Worm (Caenorhabditis elegans) whole organism, young adult: Measurements from ENCODE around the gene W01A11.7.
A peak's percentile ranks its signal among the peaks of the same experiment; 100 is the strongest.

Experiments used
- B0261.1 ChIP-seq: sonication (generic microtip); optimal IDR thresholded peaks from 2 replicates; lab custom pipeline; 2016; ENCODE audit warnings: mild to moderate bottlenecking, missing genetic modification characterization, moderate library complexity, missing compliant biosample characterization
- C06A6.2 ChIP-seq: fragments of 200-800 bp; sonication (Bioruptor generic); conservative IDR thresholded peaks from 2 replicates; pipeline ENCODE4 v1.3.6; 2022; ENCODE audit warnings: missing genetic modification characterization, missing compliant biosample characterization
- F23B12.7 ChIP-seq: sonication (generic microtip); optimal IDR thresholded peaks from 2 replicates; lab custom pipeline; 2017; ENCODE audit warnings: missing genetic modification characterization, mild to moderate bottlenecking, missing compliant biosample characterization, antibody characterized with exemption, moderate library complexity; ENCODE audit not compliant: insufficient read depth
- F39B2.1 ChIP-seq: fragments of 200-800 bp; sonication (Bioruptor generic); IDR thresholded peaks from 2 replicates; pipeline ENCODE4 v1.3.6; 2022; ENCODE audit warnings: missing genetic modification reagents, missing genetic modification characterization, missing compliant biosample characterization
- F55B11.4 ChIP-seq: sonication (generic microtip); optimal IDR thresholded peaks from 2 replicates; lab custom pipeline; 2016; ENCODE audit warnings: missing compliant biosample characterization, missing genetic modification characterization, borderline replicate concordance; ENCODE audit not compliant: insufficient read depth
- F57C9.4 ChIP-seq: sonication (generic microtip); optimal IDR thresholded peaks from 2 replicates; lab custom pipeline; 2017; ENCODE audit warnings: mild to moderate bottlenecking, missing genetic modification characterization, missing compliant biosample characterization
- T07F8.4 ChIP-seq: sonication (generic microtip); optimal IDR thresholded peaks from 2 replicates; lab custom pipeline; 2016; ENCODE audit warnings: mild to moderate bottlenecking, missing genetic modification characterization, moderate library complexity, missing compliant biosample characterization
- Y53F4B.3 ChIP-seq: fragments of 200-800 bp; sonication (Bioruptor generic); IDR thresholded peaks from 2 replicates; pipeline ENCODE4 v1.3.6; 2022; ENCODE audit warnings: missing genetic modification reagents, missing genetic modification characterization, missing compliant biosample characterization
- Y79H2A.3 ChIP-seq: fragments of 200-800 bp; sonication (Bioruptor generic); conservative IDR thresholded peaks from 2 replicates; pipeline ENCODE4 v1.3.6; 2022; ENCODE audit warnings: missing genetic modification reagents, missing genetic modification characterization, missing compliant biosample characterization
- ZK185.1 ChIP-seq: sonication (generic microtip); optimal IDR thresholded peaks from 2 replicates; lab custom pipeline; 2016; ENCODE audit warnings: mild to moderate bottlenecking, missing genetic modification characterization, missing compliant biosample characterization; ENCODE audit not compliant: poor library complexity, severe bottlenecking
- ama-1 ChIP-seq, 3 experiments: fragments of 150-350 bp in 1 of 3; sonication (generic microtip) in 2 of 3; optimal IDR thresholded peaks; 2 replicates each; lab custom pipeline; 2014 to 2018; ENCODE audit warnings: missing biosample characterization in 2 of 3, missing genetic modification characterization in 2 of 3, missing genetic modification reagents in 2 of 3
- athp-1 ChIP-seq: sonication (generic microtip); optimal IDR thresholded peaks from 2 replicates; lab custom pipeline; 2017; ENCODE audit warnings: mild to moderate bottlenecking, missing genetic modification characterization, missing compliant biosample characterization
- attf-5 ChIP-seq: fragments of 200-800 bp; sonication (Bioruptor generic); optimal IDR thresholded peaks from 2 replicates; lab custom pipeline; 2018; ENCODE audit warnings: mild to moderate bottlenecking, missing genetic modification characterization, missing compliant biosample characterization
- bed-1 ChIP-seq: fragments of 200-800 bp; sonication (Bioruptor generic); IDR thresholded peaks from 2 replicates; pipeline ENCODE4 v1.3.6; 2022; ENCODE audit warnings: missing genetic modification reagents, missing genetic modification characterization, missing compliant biosample characterization
- cebp-1 ChIP-seq, 2 experiments: fragments of 200-800 bp in 1 of 2; sonication (Bioruptor generic) in 1 of 2; sonication (generic microtip) in 1 of 2; IDR thresholded peaks in 1 of 2; optimal IDR thresholded peaks in 1 of 2; 2 replicates each; pipeline versions ENCODE4 v1.3.6 to Lab custom; 2017 to 2022; ENCODE audit warnings: missing compliant biosample characterization in 2 of 2, missing genetic modification characterization in 2 of 2, mild to moderate bottlenecking in 1 of 2, missing genetic modification reagents in 1 of 2, moderate library complexity in 1 of 2
- ceh-58 ChIP-seq: fragments of 200-800 bp; sonication (Bioruptor generic); IDR thresholded peaks from 2 replicates; pipeline ENCODE4 v1.3.6; 2022; ENCODE audit warnings: missing genetic modification characterization, missing compliant biosample characterization
- die-1 ChIP-seq: sonication (generic microtip); optimal IDR thresholded peaks from 2 replicates; lab custom pipeline; 2016; ENCODE audit warnings: missing genotype, mild to moderate bottlenecking, missing genetic modification characterization, missing compliant biosample characterization
- dpl-1 ChIP-seq: fragments of 150-350 bp; optimal IDR thresholded peaks from 2 replicates; lab custom pipeline; 2014; ENCODE audit warnings: missing biosample characterization, missing genetic modification reagents, missing genetic modification characterization
- ets-4 ChIP-seq: fragments of 200-800 bp; sonication (Bioruptor generic); optimal IDR thresholded peaks from 2 replicates; lab custom pipeline; 2018; ENCODE audit warnings: mild to moderate bottlenecking, missing genetic modification characterization, missing compliant biosample characterization
- hlh-12 ChIP-seq: sonication (generic microtip); optimal IDR thresholded peaks from 2 replicates; lab custom pipeline; 2016; ENCODE audit warnings: missing genetic modification characterization, missing compliant biosample characterization
- let-607 ChIP-seq, 2 experiments: fragments of 200-800 bp in 1 of 2; sonication (Bioruptor generic) in 1 of 2; sonication (generic microtip) in 1 of 2; optimal IDR thresholded peaks; 2 replicates each; lab custom pipeline; 2016 to 2018; ENCODE audit warnings: mild to moderate bottlenecking in 2 of 2, missing compliant biosample characterization in 2 of 2, missing genetic modification characterization in 2 of 2, moderate library complexity in 2 of 2, missing genotype in 1 of 2
- lin-54 ChIP-seq: fragments of 200-800 bp; sonication (Bioruptor generic); optimal IDR thresholded peaks from 2 replicates; lab custom pipeline; 2018; ENCODE audit warnings: mild to moderate bottlenecking, missing genetic modification characterization, missing compliant biosample characterization
- lsy-27 ChIP-seq: sonication (generic microtip); optimal IDR thresholded peaks from 2 replicates; lab custom pipeline; 2017; ENCODE audit warnings: missing genetic modification characterization, mild to moderate bottlenecking, missing compliant biosample characterization, antibody characterized with exemption, missing genotype, borderline replicate concordance; ENCODE audit not compliant: insufficient read depth
- mes-4 ChIP-seq: sonication (generic microtip); optimal IDR thresholded peaks from 2 replicates; lab custom pipeline; 2016; ENCODE audit warnings: missing genotype, missing genetic modification characterization, missing compliant biosample characterization
- nhr-120 ChIP-seq: fragments of 200-800 bp; sonication (Bioruptor generic); IDR thresholded peaks from 2 replicates; pipeline ENCODE4 v1.3.6; 2022; ENCODE audit warnings: missing genetic modification characterization, missing compliant biosample characterization
- snpc-3.4 ChIP-seq: sonication (generic microtip); optimal IDR thresholded peaks from 2 replicates; lab custom pipeline; 2017; ENCODE audit warnings: missing genetic modification characterization, mild to moderate bottlenecking, missing compliant biosample characterization, antibody characterized with exemption, moderate library complexity, missing genotype, missing genetic modification reagents
- somi-1 ChIP-seq: fragments of 200-800 bp; sonication (Bioruptor generic); optimal IDR thresholded peaks from 2 replicates; lab custom pipeline; 2018; ENCODE audit warnings: mild to moderate bottlenecking, missing genetic modification characterization, missing compliant biosample characterization
- tbp1 ChIP-seq: fragments of 200-800 bp; sonication (Bioruptor generic); optimal IDR thresholded peaks from 2 replicates; lab custom pipeline; 2018; ENCODE audit warnings: mild to moderate bottlenecking, missing genetic modification characterization, missing compliant biosample characterization
- tbx-9 ChIP-seq: sonication (generic microtip); optimal IDR thresholded peaks from 2 replicates; lab custom pipeline; 2016; ENCODE audit warnings: borderline replicate concordance, missing genetic modification characterization, inconsistent platforms, missing compliant biosample characterization
- unc-62 ChIP-seq: fragments of 150-350 bp; optimal IDR thresholded peaks from 2 replicates; lab custom pipeline; 2014; ENCODE audit warnings: missing biosample characterization, missing genetic modification reagents, missing genetic modification characterization
- ztf-18 ChIP-seq: sonication (generic microtip); optimal IDR thresholded peaks from 2 replicates; lab custom pipeline; 2016; ENCODE audit warnings: missing genotype, mild to moderate bottlenecking, missing genetic modification characterization, missing compliant biosample characterization
- ztf-6 ChIP-seq: fragments of 200-800 bp; sonication (Bioruptor generic); IDR thresholded peaks from 2 replicates; pipeline ENCODE4 v1.3.6; 2022; ENCODE audit warnings: missing genetic modification reagents, missing genetic modification characterization, missing compliant biosample characterization

The W01A11.7 gene

DNA sequence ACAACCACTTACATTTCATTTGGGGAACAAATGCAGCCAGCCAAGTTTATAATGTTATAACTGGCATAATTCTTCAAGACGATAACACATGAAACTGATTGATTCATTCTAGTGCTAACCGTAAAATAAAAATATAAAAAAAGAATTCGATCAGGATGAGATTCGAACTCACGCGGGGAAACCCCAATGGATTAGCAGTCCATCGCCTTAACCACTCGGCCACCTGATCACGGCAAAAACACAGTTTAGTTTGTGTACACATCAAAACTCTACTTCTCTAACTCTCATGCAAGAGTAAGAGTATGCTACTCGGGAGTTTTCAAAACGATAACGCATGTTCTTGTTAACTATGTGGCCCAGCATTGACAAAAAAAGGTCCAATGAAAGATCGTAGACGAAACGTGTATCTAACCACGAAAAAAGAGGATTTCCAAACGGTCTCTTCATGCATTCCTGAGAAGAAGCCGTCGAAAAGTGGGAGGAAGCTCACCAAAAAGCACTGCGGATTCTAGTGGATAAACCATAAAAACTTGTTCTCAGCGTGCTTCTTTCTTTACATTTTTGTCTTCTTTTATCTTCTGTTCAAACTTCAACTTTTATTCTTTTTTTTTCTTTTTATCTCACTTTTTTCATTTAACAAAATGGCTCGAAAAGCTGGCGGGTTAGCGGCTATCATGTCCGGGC, 46.7 kb upstream of the W01A11.7 start, which contains the start of gene twk-10 (continued):
- TF ChIP-seq ztf-18 (tag; lab: Kevin White, UChicago) (peak; percentile 56), Y53F4B.3 (GFP tag; lab: Robert Waterston, UW) (no peak), ceh-58 (0 out of 2 replicates have a peak, but pooled peaks have one; percentile 72), tbp1 (peak; percentile 94), mes-4 (peak; percentile 18), T07F8.4 (tag; lab: Kevin White, UChicago) (peak; percentile 35), lsy-27 (tag; lab: Kevin White, UChicago) (peak; percentile 51), B0261.1 (tag; lab: Kevin White, UChicago) (peak; percentile 73), ama-1 (optimal IDR thresholded peaks at IDR 0.05; lab: Kevin White, UChicago) (no peak), ama-1 (GFP tag; optimal IDR thresholded peaks at IDR 0.05; lab: Kevin White, UChicago) (peak in 1 of 2 experiments; percentile 88), F23B12.7 (tag; lab: Kevin White, UChicago) (peak; percentile 87), attf-5 (GFP tag; lab: Kevin White, UChicago) (peak; percentile 53), hlh-12 (tag; lab: Kevin White, UChicago) (no peak), die-1 (tag; lab: Kevin White, UChicago) (peak; percentile 78), ets-4 (GFP tag; lab: Kevin White, UChicago) (peak; percentile 18), nhr-120 (no peak), let-607 (tag; optimal IDR thresholded peaks at IDR 0.05; lab: Kevin White, UChicago) (peak in 1 of 2 experiments; percentile 42), snpc-3.4 (tag; lab: Kevin White, UChicago) (peak; percentile 32), lin-54 (GFP tag; lab: Kevin White, UChicago) (peak; percentile 51), F39B2.1 (GFP tag; lab: Robert Waterston, UW) (no peak)

- TF ChIP-seq unc-62 (GFP tag; lab: Kevin White, UChicago): no peak
- no peak for TF ChIP-seq dpl-1 (GFP tag; lab: Kevin White, UChicago)
- TF ChIP-seq F57C9.4 (tag; lab: Kevin White, UChicago): no peak
- TF ChIP-seq bed-1 (GFP tag; lab: Robert Waterston, UW): no peak
Measured at ce11 chrV:6549871-6550270, 44.7 kb upstream of the W01A11.7 start, which contains the start of gene lipl-4. lipl-4 (plus strand) TSS chrV:6550171.

DNA sequence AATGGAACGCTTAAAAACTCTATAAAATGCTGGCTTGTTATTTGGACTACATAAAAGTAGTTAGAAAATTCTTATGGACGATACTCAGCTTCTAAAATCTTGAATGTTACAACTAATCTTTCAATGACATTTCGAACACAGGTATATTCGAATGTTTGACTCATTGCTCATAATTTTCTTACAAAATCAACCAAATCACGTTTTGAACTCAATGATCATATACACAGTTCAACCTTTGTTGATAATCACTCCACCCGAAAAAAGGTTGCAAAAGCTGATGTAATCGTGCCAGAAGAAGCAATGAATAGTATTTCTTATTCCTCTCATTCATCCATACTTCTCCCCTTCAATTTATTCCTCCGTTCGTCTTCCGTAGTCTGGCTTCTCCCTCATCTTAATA, 44.0 kb upstream of the W01A11.7 start, which contains the start of gene K04A8.20:
TSS of gene K04A8.20 (plus strand) at position 301 of the 400 bp plus-strand sequence.
- TF ChIP-seq attf-5 (GFP tag; lab: Kevin White, UChicago) (no peak), C06A6.2 (GFP tag; lab: Robert Waterston, UW) (no peak), lsy-27 (tag; lab: Kevin White, UChicago) (no peak), cebp-1 (GFP tag; IDR thresholded peaks at IDR 0.05; lab: Robert Waterston, UW) (no peak), cebp-1 (tag; optimal IDR thresholded peaks at IDR 0.05; lab: Kevin White, UChicago) (no peak)

ce11 chrV:6548309-6548708, 43.1 kb upstream of the W01A11.7 start:
- TF ChIP-seq athp-1 (no peak), F57C9.4 (tag; lab: Kevin White, UChicago) (no peak), ZK185.1 (no peak), tbx-9 (no peak), Y53F4B.3 (GFP tag; lab: Robert Waterston, UW) (no peak), ztf-6 (GFP tag; lab: Robert Waterston, UW) (no peak), F55B11.4 (no peak), somi-1 (no peak), lsy-27 (tag; lab: Kevin White, UChicago) (no peak), Y79H2A.3 (GFP tag; lab: Robert Waterston, UW) (no peak)
- TF ChIP-seq, all 124 proteins: peak for 0
